Fruit fly (Drosophila melanogaster) whole organism, pupa: ENCODE measurements around the gene Mt2.

Experiments used
- EcR ChIP-seq: fragments of 200-800 bp; sonication (Bioruptor generic); optimal IDR thresholded peaks from 3 replicates; lab custom pipeline; 2019; ENCODE audit warnings: missing biosample characterization, missing genetic modification characterization, mild to moderate bottlenecking, moderate library complexity, missing genetic modification reagents
- Pif1B ChIP-seq: fragments of 200-800 bp; sonication (Bioruptor generic); optimal IDR thresholded peaks from 3 replicates; lab custom pipeline; 2016; ENCODE audit warnings: missing biosample characterization, missing genetic modification characterization
- gl ChIP-seq: fragments of 200-800 bp; sonication (Bioruptor generic); optimal IDR thresholded peaks from 2 replicates; lab custom pipeline; 2018; ENCODE audit warnings: missing biosample characterization, mild to moderate bottlenecking, missing genetic modification characterization
- rn ChIP-seq: fragments of 200-800 bp; sonication (Bioruptor generic); IDR thresholded peaks from 2 replicates; pipeline ENCODE4 v1.3.6; 2022; ENCODE audit warnings: missing biosample characterization, missing genetic modification characterization

DNA sequence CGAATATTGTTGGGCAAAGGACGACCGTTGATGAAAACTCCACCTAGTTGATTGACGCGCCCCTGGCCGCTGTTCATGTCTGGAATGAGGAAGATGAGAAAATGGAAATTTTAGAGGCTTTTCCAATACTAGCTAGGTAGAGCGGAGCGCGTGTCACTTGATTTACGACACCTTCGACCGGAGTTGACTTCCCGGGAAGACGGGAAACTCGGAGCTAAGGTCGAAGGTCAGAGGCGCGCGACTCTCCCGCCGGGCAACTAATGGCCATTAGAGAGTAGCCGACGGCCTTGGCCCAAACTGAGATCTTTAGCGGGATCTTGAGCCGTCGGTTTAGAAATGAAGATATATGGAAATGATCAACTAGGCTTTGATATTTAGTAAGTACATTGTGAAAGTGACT lies 11.3 kb upstream of the Mt2 start:
- TF ChIP-seq Pif1B (no peak), rn (GFP tag; lab: Robert Waterston, UW) (no peak), gl (tag; lab: Kevin White, UChicago) (no peak), EcR (GFP tag; lab: Kevin White, UChicago) (no peak)
